Fruit fly (Drosophila melanogaster) whole organism, embryonic: ENCODE measurements around the gene CG13801.

ENCODE experiments used
- CG10209 ChIP-seq: fragments of 200-800 bp; sonication (Bioruptor generic); optimal IDR thresholded peaks from 3 replicates; lab custom pipeline; 2017; ENCODE audit warnings: missing biosample characterization, mild to moderate bottlenecking, missing genetic modification characterization, missing genetic modification reagents
- CG11695 ChIP-seq: fragments of 200-800 bp; sonication (Bioruptor generic); IDR thresholded peaks from 3 replicates; pipeline ENCODE4 v1.3.6; 2022; ENCODE audit warnings: missing biosample characterization, missing genetic modification characterization
- CG12071 ChIP-seq: fragments of 200-800 bp; sonication (Bioruptor generic); optimal IDR thresholded peaks from 3 replicates; lab custom pipeline; 2018; ENCODE audit warnings: missing biosample characterization, mild to moderate bottlenecking, missing genetic modification characterization
- CG1233 ChIP-seq: fragments of 200-800 bp; sonication (Bioruptor generic); optimal IDR thresholded peaks from 4 replicates; lab custom pipeline; 2018; ENCODE audit warnings: missing biosample characterization, mild to moderate bottlenecking, missing genetic modification characterization
- CG13296 ChIP-seq: fragments of 200-800 bp; sonication (Bioruptor generic); optimal IDR thresholded peaks from 3 replicates; lab custom pipeline; 2018; ENCODE audit warnings: missing biosample characterization, mild to moderate bottlenecking, missing genetic modification characterization
- CG13624 ChIP-seq: fragments of 200-800 bp; sonication (Bioruptor generic); optimal IDR thresholded peaks from 2 replicates; lab custom pipeline; 2016; ENCODE audit warnings: missing biosample characterization, missing genetic modification characterization
- CG13775 ChIP-seq: fragments of 200-800 bp; sonication (Bioruptor generic); optimal IDR thresholded peaks from 3 replicates; lab custom pipeline; 2017; ENCODE audit warnings: missing biosample characterization, mild to moderate bottlenecking, missing genetic modification characterization
- CG14014 ChIP-seq: fragments of 200-800 bp; sonication (Bioruptor generic); IDR thresholded peaks from 2 replicates; pipeline ENCODE4 v1.3.6; 2022; ENCODE audit warnings: missing biosample characterization, missing genetic modification characterization
- CG14667 ChIP-seq: fragments of 200-800 bp; sonication (Bioruptor generic); IDR thresholded peaks from 2 replicates; pipeline ENCODE4 v1.3.6; 2022; ENCODE audit warnings: missing biosample characterization, missing genetic modification characterization
- CG16779 ChIP-seq: fragments of 200-800 bp; sonication (Bioruptor generic); IDR thresholded peaks from 2 replicates; pipeline ENCODE4 v1.3.6; 2022; ENCODE audit warnings: missing biosample characterization, missing genetic modification characterization
- CG2129 ChIP-seq: fragments of 200-800 bp; sonication (Bioruptor generic); IDR thresholded peaks from 2 replicates; pipeline ENCODE4 v1.3.6; 2022; ENCODE audit warnings: missing biosample characterization, missing genetic modification characterization; ENCODE audit not compliant: partially characterized antibody
- CG2202 ChIP-seq: fragments of 200-800 bp; sonication (Bioruptor generic); optimal IDR thresholded peaks from 2 replicates; lab custom pipeline; 2018; ENCODE audit warnings: missing biosample characterization, mild to moderate bottlenecking, missing genetic modification characterization
- CG30020 ChIP-seq: fragments of 200-800 bp; optimal IDR thresholded peaks from 2 replicates; lab custom pipeline; 2019; ENCODE audit warnings: missing biosample characterization, mild to moderate bottlenecking, missing genetic modification characterization, moderate library complexity
- CG42726 ChIP-seq: fragments of 200-800 bp; sonication (Bioruptor generic); IDR thresholded peaks from 2 replicates; pipeline ENCODE4 v1.3.6; 2022; ENCODE audit warnings: missing biosample characterization, missing genetic modification characterization; ENCODE audit not compliant: partially characterized antibody
- CG4820 ChIP-seq: fragments of 200-800 bp; sonication (Bioruptor generic); optimal IDR thresholded peaks from 3 replicates; lab custom pipeline; 2016; ENCODE audit warnings: missing biosample characterization, missing genetic modification characterization
- CG7372 ChIP-seq: fragments of 200-800 bp; sonication (Bioruptor generic); IDR thresholded peaks from 2 replicates; pipeline ENCODE4 v1.3.6; 2022; ENCODE audit warnings: missing biosample characterization, missing genetic modification characterization
- CG7839 ChIP-seq: fragments of 200-800 bp; sonication (Bioruptor generic); optimal IDR thresholded peaks from 3 replicates; lab custom pipeline; 2018; ENCODE audit warnings: missing biosample characterization, mild to moderate bottlenecking, missing genetic modification characterization, moderate library complexity
- CG8924 ChIP-seq: fragments of 200-800 bp; optimal IDR thresholded peaks from 3 replicates; lab custom pipeline; 2019; ENCODE audit warnings: missing biosample characterization, mild to moderate bottlenecking, missing genetic modification characterization, moderate library complexity
- CG9797 ChIP-seq: fragments of 200-800 bp; sonication (Bioruptor generic); optimal IDR thresholded peaks from 3 replicates; lab custom pipeline; 2018; ENCODE audit warnings: missing biosample characterization, mild to moderate bottlenecking, missing genetic modification characterization
- CG9876 ChIP-seq: fragments of 200-800 bp; sonication (Bioruptor generic); optimal IDR thresholded peaks from 2 replicates; lab custom pipeline; 2016; ENCODE audit warnings: missing biosample characterization, missing genetic modification characterization
- CrebB ChIP-seq: fragments of 200-800 bp; sonication (Bioruptor generic); optimal IDR thresholded peaks from 3 replicates; lab custom pipeline; 2018; ENCODE audit warnings: missing biosample characterization, mild to moderate bottlenecking, missing genetic modification characterization
- D ChIP-seq, 2 experiments: fragments of 200-800 bp in 1 of 2; fragments of >200 bp in 1 of 2; sonication (Bioruptor generic) in 1 of 2; optimal IDR thresholded peaks; 2 replicates in 1 of 2; 3 replicates in 1 of 2; lab custom pipeline; 2017; ENCODE audit warnings: mild to moderate bottlenecking in 1 of 2, missing biosample characterization in 1 of 2, missing genetic modification characterization in 1 of 2, missing genetic modification reagents in 1 of 2
- Doc2 ChIP-seq: fragments of 200-800 bp; sonication (Bioruptor generic); IDR thresholded peaks from 2 replicates; pipeline ENCODE4 v1.3.6; 2022; ENCODE audit warnings: missing biosample characterization, missing genetic modification characterization
- Doc3 ChIP-seq: fragments of 200-800 bp; sonication (Bioruptor generic); IDR thresholded peaks from 3 replicates; pipeline ENCODE4 v1.3.6; 2022; ENCODE audit warnings: missing biosample characterization, missing genetic modification characterization; ENCODE audit not compliant: partially characterized antibody
- Dp ChIP-seq: fragments of 200-800 bp; sonication (Bioruptor generic); optimal IDR thresholded peaks from 2 replicates; lab custom pipeline; 2018; ENCODE audit warnings: missing biosample characterization, mild to moderate bottlenecking, missing genetic modification characterization, moderate library complexity
- Fer1 ChIP-seq: fragments of 200-800 bp; sonication (Bioruptor generic); optimal IDR thresholded peaks from 2 replicates; lab custom pipeline; 2017; ENCODE audit warnings: missing biosample characterization, mild to moderate bottlenecking, missing genetic modification characterization
- Hmr ChIP-seq: fragments of 200-800 bp; sonication (Bioruptor generic); optimal IDR thresholded peaks from 3 replicates; lab custom pipeline; 2017; ENCODE audit warnings: mild to moderate bottlenecking, missing biosample characterization, missing genetic modification reagents, missing genetic modification characterization
- Hmx ChIP-seq: fragments of 200-800 bp; sonication (Bioruptor generic); optimal IDR thresholded peaks from 2 replicates; lab custom pipeline; 2016; ENCODE audit warnings: missing biosample characterization, missing genetic modification characterization
- Mrtf ChIP-seq: fragments of 200-800 bp; sonication (Bioruptor generic); IDR thresholded peaks from 3 replicates; pipeline ENCODE4 v1.3.6; 2022; ENCODE audit warnings: missing biosample characterization, missing genetic modification characterization
- NC2α ChIP-seq: fragments of 200-800 bp; sonication (Bioruptor generic); optimal IDR thresholded peaks from 2 replicates; lab custom pipeline; 2016; ENCODE audit warnings: missing biosample characterization, missing genetic modification characterization
- Nf-YB ChIP-seq: fragments of 200-800 bp; sonication (Bioruptor generic); optimal IDR thresholded peaks from 3 replicates; lab custom pipeline; 2019; ENCODE audit warnings: missing biosample characterization, mild to moderate bottlenecking, missing genetic modification characterization, moderate library complexity
- Rfx ChIP-seq: fragments of 200-800 bp; sonication (Bioruptor generic); IDR thresholded peaks from 2 replicates; pipeline ENCODE4 v1.3.6; 2022; ENCODE audit warnings: missing biosample characterization, missing genetic modification characterization
- Scr ChIP-seq: fragments of 200-800 bp; sonication (Bioruptor generic); IDR thresholded peaks from 2 replicates; pipeline ENCODE4 v1.3.6; 2022; ENCODE audit warnings: missing biosample characterization, missing genetic modification characterization; ENCODE audit not compliant: partially characterized antibody
- Side ChIP-seq: fragments of 200-800 bp; sonication (Bioruptor generic); optimal IDR thresholded peaks from 2 replicates; lab custom pipeline; 2016; ENCODE audit warnings: missing biosample characterization, missing genetic modification characterization
- Tbp ChIP-seq: fragments of >200 bp; optimal IDR thresholded peaks from 2 replicates; lab custom pipeline; 2018; ENCODE audit warnings: missing biosample characterization, missing genetic modification characterization
- ac ChIP-seq: fragments of 200-800 bp; sonication (Bioruptor generic); optimal IDR thresholded peaks from 3 replicates; lab custom pipeline; 2017; ENCODE audit warnings: missing biosample characterization, mild to moderate bottlenecking, missing genetic modification characterization
- ara ChIP-seq: fragments of 200-800 bp; sonication (Bioruptor generic); IDR thresholded peaks from 2 replicates; pipeline ENCODE4 v1.3.6; 2022; ENCODE audit warnings: missing biosample characterization, missing genetic modification characterization
- cas ChIP-seq: fragments of 200-800 bp; sonication (Bioruptor generic); IDR thresholded peaks from 2 replicates; pipeline ENCODE4 v1.3.6; 2022; ENCODE audit warnings: missing biosample characterization, missing genetic modification characterization
- croc ChIP-seq: fragments of 200-800 bp; sonication (Bioruptor generic); conservative IDR thresholded peaks from 3 replicates; pipeline ENCODE4 v1.3.6; 2022; ENCODE audit warnings: missing biosample characterization, missing genetic modification characterization
- dm ChIP-seq: fragments of 200-800 bp; sonication (Bioruptor generic); optimal IDR thresholded peaks from 3 replicates; lab custom pipeline; 2016; ENCODE audit warnings: missing biosample characterization, missing genetic modification characterization
- dmrt11E ChIP-seq: fragments of 200-800 bp; sonication (Bioruptor generic); optimal IDR thresholded peaks from 3 replicates; lab custom pipeline; 2018; ENCODE audit warnings: missing biosample characterization, mild to moderate bottlenecking, missing genetic modification characterization, moderate library complexity
- exex ChIP-seq: fragments of 200-800 bp; sonication (Bioruptor generic); optimal IDR thresholded peaks from 4 replicates; lab custom pipeline; 2018; ENCODE audit warnings: missing biosample characterization, mild to moderate bottlenecking, missing genetic modification characterization, moderate library complexity
- fd96Cb ChIP-seq: fragments of 200-800 bp; sonication (Bioruptor generic); optimal IDR thresholded peaks from 2 replicates; lab custom pipeline; 2018; ENCODE audit warnings: missing biosample characterization, mild to moderate bottlenecking, missing genetic modification characterization, moderate library complexity
- gem ChIP-seq: fragments of 200-800 bp; sonication (Bioruptor generic); optimal IDR thresholded peaks from 2 replicates; lab custom pipeline; 2019; ENCODE audit warnings: missing biosample characterization, mild to moderate bottlenecking, missing genetic modification characterization, moderate library complexity
- nom ChIP-seq: fragments of 200-800 bp; sonication (Bioruptor generic); optimal IDR thresholded peaks from 2 replicates; lab custom pipeline; 2017; ENCODE audit warnings: missing biosample characterization, missing genetic modification characterization, mild to moderate bottlenecking, moderate library complexity, missing genetic modification reagents
- phol ChIP-seq: fragments of 200-800 bp; sonication (Bioruptor generic); optimal IDR thresholded peaks from 3 replicates; lab custom pipeline; 2018; ENCODE audit warnings: missing biosample characterization, mild to moderate bottlenecking, missing genetic modification characterization, moderate library complexity
- pita ChIP-seq: fragments of 200-800 bp; sonication (Bioruptor generic); optimal IDR thresholded peaks from 2 replicates; lab custom pipeline; 2017; ENCODE audit warnings: missing biosample characterization, mild to moderate bottlenecking, missing genetic modification characterization
- ssp ChIP-seq: fragments of 200-800 bp; sonication (Bioruptor generic); IDR thresholded peaks from 2 replicates; pipeline ENCODE4 v1.3.6; 2022; ENCODE audit warnings: missing biosample characterization, missing genetic modification characterization
- tin ChIP-seq: fragments of 200-800 bp; sonication (Bioruptor generic); optimal IDR thresholded peaks from 3 replicates; lab custom pipeline; 2016; ENCODE audit warnings: missing biosample characterization, missing genetic modification characterization
- unc-4 ChIP-seq: fragments of 200-800 bp; sonication (Bioruptor generic); IDR thresholded peaks from 2 replicates; pipeline ENCODE4 v1.3.6; 2022; ENCODE audit warnings: missing biosample characterization, missing genetic modification characterization; ENCODE audit not compliant: partially characterized antibody
- wor ChIP-seq: fragments of 200-800 bp; sonication (Bioruptor generic); IDR thresholded peaks from 2 replicates; pipeline ENCODE4 v1.3.6; 2022; ENCODE audit warnings: missing biosample characterization, missing genetic modification characterization

The CG13801 gene

dm6 chr3L:2410869-2411268, 50.5 kb downstream of the CG13801 start (continued):
- TF ChIP-seq ara (GFP tag; lab: Robert Waterston, UW) = no peak
- no peak for TF ChIP-seq ac (GFP tag; lab: Kevin White, UChicago)
- no peak for TF ChIP-seq CG14667 (GFP tag; lab: Robert Waterston, UW)
- TF ChIP-seq ssp (GFP tag; lab: Robert Waterston, UW) = no peak
- TF ChIP-seq dm (GFP tag; lab: Kevin White, UChicago) = no peak
- no peak for TF ChIP-seq CG10209 (GFP tag; lab: Kevin White, UChicago)
- no peak for TF ChIP-seq CG13296
- TF ChIP-seq CG7839 = peak; percentile 46
- no peak for TF ChIP-seq CG9797 (GFP tag; lab: Kevin White, UChicago)
- TF ChIP-seq CG7372 (GFP tag; lab: Robert Waterston, UW) = no peak
- TF ChIP-seq fd96Cb (tag; lab: Kevin White, UChicago) = peak; percentile 5
- TF ChIP-seq Hmr (GFP tag; lab: Kevin White, UChicago) = no peak
- TF ChIP-seq Hmx = no peak
- TF ChIP-seq Nf-YB (GFP tag; lab: Kevin White, UChicago) = no peak
- TF ChIP-seq Rfx (GFP tag; lab: Robert Waterston, UW) = no peak
- TF ChIP-seq gem (tag; lab: Kevin White, UChicago) = peak; percentile 36
- TF ChIP-seq CG14014 (GFP tag; lab: Robert Waterston, UW) = no peak
- no peak for TF ChIP-seq NC2α (GFP tag; lab: Kevin White, UChicago)
- no peak for TF ChIP-seq CG30020 (tag; lab: Kevin White, UChicago)
- TF ChIP-seq Side (GFP tag; lab: Kevin White, UChicago) = no peak
- TF ChIP-seq Mrtf = no peak
- TF ChIP-seq CG12071 (GFP tag; lab: Kevin White, UChicago) = peak; percentile 14
- no peak for TF ChIP-seq Scr (GFP tag; lab: Robert Waterston, UW)
- TF ChIP-seq CG42726 (GFP tag; lab: Robert Waterston, UW) = no peak
- TF ChIP-seq CG4820 (GFP tag; lab: Kevin White, UChicago) = peak; percentile 7
- no peak for TF ChIP-seq CrebB (tag; lab: Kevin White, UChicago)
- TF ChIP-seq CG16779 (GFP tag; lab: Robert Waterston, UW) = no peak
- TF ChIP-seq Dp (GFP tag; lab: Kevin White, UChicago) = no peak
- no peak for TF ChIP-seq CG1233 (GFP tag; lab: Kevin White, UChicago)
- no peak for TF ChIP-seq Tbp
- no peak for TF ChIP-seq Doc2
- TF ChIP-seq Doc3 (GFP tag; lab: Robert Waterston, UW) = no peak
- TF ChIP-seq Fer1 (GFP tag; lab: Kevin White, UChicago) = peak; percentile 61
- no peak for TF ChIP-seq exex (tag; lab: Kevin White, UChicago)
- TF ChIP-seq CG8924 = no peak
- peak; percentile 37; the same call in 1 of the 3 replicates for TF ChIP-seq CG11695
- peak; percentile 10 for TF ChIP-seq tin (GFP tag; lab: Kevin White, UChicago)
- no peak for TF ChIP-seq CG2202 (tag; lab: Kevin White, UChicago)
- TF ChIP-seq D (optimal IDR thresholded peaks at IDR 0.05; lab: Kevin White, UChicago) = no peak
- no peak for TF ChIP-seq D (GFP tag; optimal IDR thresholded peaks at IDR 0.05; lab: Kevin White, UChicago)
- TF ChIP-seq phol (tag; lab: Kevin White, UChicago) = peak; percentile 22
- no peak for TF ChIP-seq cas (GFP tag; lab: Robert Waterston, UW)
- no peak for TF ChIP-seq unc-4
- no peak for TF ChIP-seq croc (GFP tag; lab: Robert Waterston, UW)
- no peak for TF ChIP-seq CG2129
- TF ChIP-seq CG13624 (GFP tag; lab: Kevin White, UChicago) = no peak
- TF ChIP-seq CG13775 = no peak
- no peak for TF ChIP-seq pita (GFP tag; lab: Kevin White, UChicago)
- TF ChIP-seq nom (GFP tag; lab: Kevin White, UChicago) = no peak
- no peak for TF ChIP-seq dmrt11E (tag; lab: Kevin White, UChicago)
- no peak for TF ChIP-seq wor
- TF ChIP-seq CG9876 (GFP tag; lab: Kevin White, UChicago) = no peak
